Fruit fly (Drosophila melanogaster): ENCODE data around the gene mei-217.

The mei-217 gene

dm6 chrX:17172777-17173315 is 30.1 kb upstream of the mei-217 start:
- no peak for TF ChIP-seq CG8478 (optimal IDR thresholded peaks at IDR 0.05)
- TF ChIP-seq EcR (GFP tag; optimal IDR thresholded peaks at IDR 0.05): no peak
- no peak for TF ChIP-seq usp (GFP tag; optimal IDR thresholded peaks at IDR 0.05)
- TF ChIP-seq pan (optimal IDR thresholded peaks at IDR 0.05): no peak
- TF ChIP-seq psq (optimal IDR thresholded peaks at IDR 0.05): no peak
- TF ChIP-seq Dll (optimal IDR thresholded peaks at IDR 0.05): no peak

DNA sequence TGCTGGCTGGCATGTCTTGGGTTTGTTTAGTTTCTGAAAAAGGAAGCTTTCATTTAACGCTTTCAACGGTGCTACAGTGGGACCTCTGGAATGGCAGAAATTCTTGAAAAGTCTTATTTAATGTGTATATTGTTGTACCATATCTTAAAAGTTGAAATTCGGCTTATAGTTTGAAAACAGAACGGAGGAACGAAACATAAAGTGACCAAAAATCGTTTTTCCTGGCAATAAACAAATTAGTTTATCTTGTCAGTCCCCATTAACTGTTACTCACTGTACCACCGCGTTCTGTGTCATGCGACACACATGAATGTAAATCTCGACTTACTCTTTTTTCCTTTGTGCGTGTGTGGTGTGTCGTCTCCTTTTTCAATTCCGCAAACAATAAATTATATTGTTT is 29.3 kb upstream of the mei-217 start:
- no peak for TF ChIP-seq pan (optimal IDR thresholded peaks at IDR 0.05)
- TF ChIP-seq EcR (GFP tag; optimal IDR thresholded peaks at IDR 0.05): no peak
- TF ChIP-seq usp (GFP tag; optimal IDR thresholded peaks at IDR 0.05): no peak
- no peak for TF ChIP-seq Dll (optimal IDR thresholded peaks at IDR 0.05)
- TF ChIP-seq psq (optimal IDR thresholded peaks at IDR 0.05): no peak
- TF ChIP-seq CG8478 (optimal IDR thresholded peaks at IDR 0.05): no peak

- TF ChIP-seq pan (optimal IDR thresholded peaks at IDR 0.05) (no peak), CG8478 (optimal IDR thresholded peaks at IDR 0.05) (no peak), Dll (optimal IDR thresholded peaks at IDR 0.05) (no peak), psq (optimal IDR thresholded peaks at IDR 0.05) (no peak), EcR (GFP tag; optimal IDR thresholded peaks at IDR 0.05) (no peak), usp (GFP tag; optimal IDR thresholded peaks at IDR 0.05) (no peak)
These were observed 27.7 kb upstream of the mei-217 start for dm6 chrX:17170484-17170944.

DNA sequence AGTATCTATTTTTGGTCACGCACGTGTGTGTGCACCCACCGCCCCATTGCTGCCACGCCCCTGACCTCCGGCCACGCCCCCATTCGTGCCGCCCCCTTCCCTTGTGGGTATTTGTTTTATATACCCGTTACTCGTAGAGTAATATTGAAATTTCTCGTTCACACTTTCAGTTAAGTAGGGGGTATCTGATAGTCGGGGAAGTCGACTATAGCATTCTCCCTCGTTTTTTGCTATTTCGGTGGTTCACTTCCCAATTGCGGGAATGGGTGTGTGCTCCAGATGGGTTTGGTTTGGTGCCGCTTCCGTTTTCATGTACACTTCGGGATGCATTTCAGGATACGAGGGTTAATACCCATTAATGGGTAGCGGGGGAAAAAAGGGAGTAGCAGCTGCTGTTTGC is 24.5 kb upstream of the mei-217 start:
- TF ChIP-seq Dll (optimal IDR thresholded peaks at IDR 0.05) (no peak), CG8478 (optimal IDR thresholded peaks at IDR 0.05) (no peak), pan (optimal IDR thresholded peaks at IDR 0.05) (no peak), EcR (GFP tag; optimal IDR thresholded peaks at IDR 0.05) (no peak), psq (optimal IDR thresholded peaks at IDR 0.05) (no peak)

- TF ChIP-seq usp (GFP tag; optimal IDR thresholded peaks at IDR 0.05): no peak
- no peak for TF ChIP-seq psq (optimal IDR thresholded peaks at IDR 0.05)
- TF ChIP-seq EcR (GFP tag; optimal IDR thresholded peaks at IDR 0.05): no peak
- no peak for TF ChIP-seq Dll (optimal IDR thresholded peaks at IDR 0.05)
- TF ChIP-seq pan (optimal IDR thresholded peaks at IDR 0.05): no peak
- TF ChIP-seq CG8478 (optimal IDR thresholded peaks at IDR 0.05): no peak
These were observed 19.7 kb upstream of the mei-217 start for dm6 chrX:17162446-17163013.

dm6 chrX:17160396-17161040 is 17.7 kb upstream of the mei-217 start:
- TF ChIP-seq CG8478 (optimal IDR thresholded peaks at IDR 0.05) (no peak), pan (optimal IDR thresholded peaks at IDR 0.05) (no peak), usp (GFP tag; optimal IDR thresholded peaks at IDR 0.05) (no peak), psq (optimal IDR thresholded peaks at IDR 0.05) (no peak), Dll (optimal IDR thresholded peaks at IDR 0.05) (no peak), EcR (GFP tag; optimal IDR thresholded peaks at IDR 0.05) (no peak)

- TF ChIP-seq CG8478 (optimal IDR thresholded peaks at IDR 0.05) (no peak), EcR (GFP tag; optimal IDR thresholded peaks at IDR 0.05) (no peak), pan (optimal IDR thresholded peaks at IDR 0.05) (no peak), usp (GFP tag; optimal IDR thresholded peaks at IDR 0.05) (no peak), Dll (optimal IDR thresholded peaks at IDR 0.05) (no peak), psq (optimal IDR thresholded peaks at IDR 0.05) (no peak)
These were observed 17.0 kb upstream of the mei-217 start, which contains the start of gene baz for dm6 chrX:17159819-17160218. TSS of gene baz (plus strand) at chrX:17160006.

DNA sequence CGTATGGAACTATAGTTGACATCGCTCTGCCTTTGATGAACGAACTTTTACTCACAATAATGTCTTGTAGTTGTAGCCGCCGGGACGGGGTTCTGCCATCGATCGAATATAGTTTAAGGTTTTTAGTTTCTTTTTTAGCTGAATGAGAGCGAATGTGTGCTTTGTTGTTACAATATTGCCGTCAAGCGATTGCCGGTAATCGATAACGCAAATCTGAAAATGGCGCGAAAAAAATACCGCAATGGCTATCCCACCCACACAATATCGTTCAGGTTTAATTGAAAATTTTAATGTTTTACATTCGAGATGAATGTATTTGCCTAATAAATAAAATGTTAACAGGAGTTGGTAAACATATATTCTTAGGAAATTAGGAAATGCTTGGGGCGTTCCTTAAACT is 16.3 kb upstream of the mei-217 start, which contains the start of gene xmas:
TSS of gene xmas (minus strand) at position 191 of the 400 bp plus-strand sequence.
- no peak for TF ChIP-seq psq (optimal IDR thresholded peaks at IDR 0.05)
- no peak for TF ChIP-seq usp (GFP tag; optimal IDR thresholded peaks at IDR 0.05)
- no peak for TF ChIP-seq pan (optimal IDR thresholded peaks at IDR 0.05)
- TF ChIP-seq CG8478 (optimal IDR thresholded peaks at IDR 0.05): no peak
- no peak for TF ChIP-seq EcR (GFP tag; optimal IDR thresholded peaks at IDR 0.05)
- TF ChIP-seq Dll (optimal IDR thresholded peaks at IDR 0.05): no peak

- TF ChIP-seq psq (optimal IDR thresholded peaks at IDR 0.05) (no peak), pan (optimal IDR thresholded peaks at IDR 0.05) (no peak), EcR (GFP tag; optimal IDR thresholded peaks at IDR 0.05) (no peak), CG8478 (optimal IDR thresholded peaks at IDR 0.05) (no peak), Dll (optimal IDR thresholded peaks at IDR 0.05) (no peak), usp (GFP tag; optimal IDR thresholded peaks at IDR 0.05) (no peak)
These were observed 7.9 kb upstream of the mei-217 start for dm6 chrX:17150660-17151059.

DNA sequence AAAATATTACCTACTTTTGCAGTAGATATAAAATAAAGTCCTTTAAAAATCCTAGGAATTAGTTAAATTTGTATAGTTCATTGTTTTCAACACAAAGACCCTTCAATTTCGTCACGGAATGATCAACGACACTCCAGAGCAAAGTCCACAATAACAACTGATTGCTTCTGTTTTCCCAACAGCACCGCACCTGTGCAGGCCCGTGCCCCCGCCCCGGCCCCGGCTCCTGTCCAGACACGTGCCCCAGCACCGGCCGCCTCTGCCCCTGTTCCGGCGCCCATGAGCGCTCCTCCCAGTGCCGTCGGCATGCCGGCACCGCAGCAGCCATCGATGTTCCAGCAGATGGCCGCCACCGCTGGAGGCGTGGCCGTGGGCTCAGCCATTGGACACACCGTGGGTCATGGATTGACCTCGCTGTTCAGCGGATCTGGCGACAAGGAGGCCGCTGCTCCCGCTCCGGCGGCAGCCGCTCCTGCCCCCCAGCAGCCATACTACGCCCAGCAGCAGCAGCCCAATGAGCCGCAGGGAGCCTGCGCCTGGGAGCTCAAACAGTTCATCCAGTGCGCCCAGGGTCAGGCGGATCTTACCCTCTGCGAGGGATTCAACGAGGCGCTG is 7.0 kb upstream of the mei-217 start:
- TF ChIP-seq EcR (GFP tag; optimal IDR thresholded peaks at IDR 0.05): no peak
- no peak for TF ChIP-seq usp (GFP tag; optimal IDR thresholded peaks at IDR 0.05)
- TF ChIP-seq pan (optimal IDR thresholded peaks at IDR 0.05): no peak
- no peak for TF ChIP-seq psq (optimal IDR thresholded peaks at IDR 0.05)
- no peak for TF ChIP-seq Dll (optimal IDR thresholded peaks at IDR 0.05)
- no peak for TF ChIP-seq CG8478 (optimal IDR thresholded peaks at IDR 0.05)

- TF ChIP-seq pan (optimal IDR thresholded peaks at IDR 0.05) (no peak), usp (GFP tag; optimal IDR thresholded peaks at IDR 0.05) (no peak), Dll (optimal IDR thresholded peaks at IDR 0.05) (no peak), EcR (GFP tag; optimal IDR thresholded peaks at IDR 0.05) (no peak), CG8478 (optimal IDR thresholded peaks at IDR 0.05) (no peak), psq (optimal IDR thresholded peaks at IDR 0.05) (no peak)
These were observed 6.2 kb upstream of the mei-217 start, which contains the start of gene Chchd2 for dm6 chrX:17148951-17149449. TSS of gene Chchd2 (plus strand) at chrX:17149001.

Data from whole organism.